Fruit fly (Drosophila melanogaster): ENCODE measurements around the gene CG16820.
"Not testable (repeated sequence)": the region's sequence is repeated elsewhere in the genome, so short reads cannot be mapped to it uniquely, and the experiment has no call there.

Gene CG16820

dm6 chr2L:13215640-13216129 is 30.3 kb upstream of the CG16820 start (continued):
- TF ChIP-seq Taf1 (GFP tag; IDR thresholded peaks at IDR 0.05) (peak; percentile 46; the same call in 1 of the 2 replicates), CG17385 (GFP tag; optimal IDR thresholded peaks at IDR 0.05) (peak; percentile 50), Rx (GFP tag; IDR thresholded peaks at IDR 0.05) (0 out of 2 replicates have a peak, but pooled peaks have one; percentile 14), CG14860 (GFP tag; IDR thresholded peaks at IDR 0.05; ENCODE audit: partially characterized antibody) (peak; percentile 48), D19A (tag; optimal IDR thresholded peaks at IDR 0.05) (peak; percentile 21), Side (GFP tag; optimal IDR thresholded peaks at IDR 0.05) (peak; percentile 1), CG16863 (GFP tag; optimal IDR thresholded peaks at IDR 0.05) (peak; percentile 31), ftz-f1 (GFP tag; optimal IDR thresholded peaks at IDR 0.05) (peak; percentile 13), CG13894 (tag; optimal IDR thresholded peaks at IDR 0.05) (peak; percentile 90), sug (tag; optimal IDR thresholded peaks at IDR 0.05) (peak; percentile 33), onecut (GFP tag; IDR thresholded peaks at IDR 0.05) (peak; percentile 50; the same call in 1 of the 2 replicates), nom (GFP tag; optimal IDR thresholded peaks at IDR 0.05) (peak; percentile 41), CG10209 (GFP tag; optimal IDR thresholded peaks at IDR 0.05) (peak; percentile 59), CG14710 (tag; optimal IDR thresholded peaks at IDR 0.05) (peak; percentile 29), pan (GFP tag; optimal IDR thresholded peaks at IDR 0.05 in 1 of 2, IDR thresholded peaks at IDR 0.05 in 1 of 2) (peak in 1 of 2 experiments; percentile 73), CG31441 (GFP tag; IDR thresholded peaks at IDR 0.05) (peak; percentile 53; the same call in 1 of the 2 replicates), gro (GFP tag; optimal IDR thresholded peaks at IDR 0.05) (peak; percentile 84), lilli (GFP tag; optimal IDR thresholded peaks at IDR 0.05) (peak; percentile 59), lmd (GFP tag; IDR thresholded peaks at IDR 0.05) (0 out of 2 replicates have a peak, but pooled peaks have one; percentile 20), sisA (GFP tag; IDR thresholded peaks at IDR 0.05) (peak; percentile 49; the same call in 1 of the 2 replicates), mld (GFP tag; IDR thresholded peaks at IDR 0.05; ENCODE audit: partially characterized antibody) (peak; percentile 69; the same call in 2 of the 3 replicates), pho (GFP tag; optimal IDR thresholded peaks at IDR 0.05) (peak; percentile 56), CG3838 (GFP tag; optimal IDR thresholded peaks at IDR 0.05) (peak; percentile 27), CG33213 (GFP tag; optimal IDR thresholded peaks at IDR 0.05) (peak; percentile 81), dpn (GFP tag; optimal IDR thresholded peaks at IDR 0.05) (peak; percentile 40 to 74), CG12659 (GFP tag; optimal IDR thresholded peaks at IDR 0.05) (peak; percentile 41), Camta (GFP tag; optimal IDR thresholded peaks at IDR 0.05) (peak; percentile 50), CG6272 (GFP tag; IDR thresholded peaks at IDR 0.05) (peak; percentile 28; the same call in 1 of the 2 replicates), pb (GFP tag; optimal IDR thresholded peaks at IDR 0.05) (peak; percentile 42), kay (GFP tag; optimal IDR thresholded peaks at IDR 0.05) (peak; percentile 88), Nf-YA (GFP tag; IDR thresholded peaks at IDR 0.05) (peak; percentile 68), Med (GFP tag) (peak; percentile 97), Mrtf (GFP tag; IDR thresholded peaks at IDR 0.05) (0 out of 3 replicates have a peak, but pooled peaks have one; percentile 15), CG10654 (GFP tag; optimal IDR thresholded peaks at IDR 0.05) (peak; percentile 20), CG30403 (GFP tag; optimal IDR thresholded peaks at IDR 0.05) (peak; percentile 30), H2.0 (GFP tag; IDR thresholded peaks at IDR 0.05) (0 out of 2 replicates have a peak, but pooled peaks have one; percentile 25), chm (GFP tag; IDR thresholded peaks at IDR 0.05) (peak; percentile 72; the same call in 1 of the 2 replicates), CG6689 (GFP tag; IDR thresholded peaks at IDR 0.05) (peak; percentile 26; the same call in 1 of the 2 replicates), Mad (GFP tag; optimal IDR thresholded peaks at IDR 0.05) (peak; percentile 70), Atf3 (GFP tag; optimal IDR thresholded peaks at IDR 0.05) (peak; percentile 21), zfh1 (GFP tag; IDR thresholded peaks at IDR 0.05) (peak; percentile 77), ssp (GFP tag; IDR thresholded peaks at IDR 0.05) (peak; percentile 29; the same call in 1 of the 2 replicates), fd96Cb (tag; optimal IDR thresholded peaks at IDR 0.05) (peak; percentile 59), Pdp1 (GFP tag; optimal IDR thresholded peaks at IDR 0.05) (peak; percentile 50 to 60), CG1792 (GFP tag; optimal IDR thresholded peaks at IDR 0.05) (peak; percentile 58), dmrt99B (tag; optimal IDR thresholded peaks at IDR 0.05) (peak; percentile 65), sens (GFP tag) (peak; percentile 93), CoRest (tag; optimal IDR thresholded peaks at IDR 0.05) (peak; percentile 36), Dip3 (GFP tag; optimal IDR thresholded peaks at IDR 0.05) (peak; percentile 28)
- TF ChIP-seq pan (optimal IDR thresholded peaks at IDR 0.05): not testable (repeated sequence)

Measured in whole organism, embryonic.